Worm (Caenorhabditis elegans) whole organism, L1 larva: ENCODE measurements around the gene H10D18.1.

ENCODE experiments used
- C16A3.4 ChIP-seq: fragments of 150-350 bp; optimal IDR thresholded peaks from 2 replicates; lab custom pipeline; 2014; ENCODE audit warnings: missing biosample characterization, missing genetic modification characterization
- C34B4.2 ChIP-seq: sonication (generic microtip); optimal IDR thresholded peaks from 2 replicates; lab custom pipeline; 2017; ENCODE audit warnings: mild to moderate bottlenecking, missing genetic modification characterization, missing compliant biosample characterization
- F16B12.6 ChIP-seq: fragments of 150-350 bp; optimal IDR thresholded peaks from 2 replicates; lab custom pipeline; 2014; ENCODE audit warnings: missing biosample characterization, missing genetic modification characterization
- Y116A8C.19 ChIP-seq: sonication (generic microtip); optimal IDR thresholded peaks from 2 replicates; lab custom pipeline; 2016; ENCODE audit warnings: missing compliant biosample characterization, missing genetic modification characterization, borderline replicate concordance
- aha-1 ChIP-seq: fragments of 150-350 bp; optimal IDR thresholded peaks from 2 replicates; lab custom pipeline; 2014; ENCODE audit warnings: missing biosample characterization, missing genetic modification characterization
- ama-1 ChIP-seq: fragments of 150-350 bp; optimal IDR thresholded peaks from 2 replicates; lab custom pipeline; 2014
- ceh-82 ChIP-seq, 3 experiments: fragments of 150-350 bp in 1 of 3; sonication (generic microtip) in 2 of 3; optimal IDR thresholded peaks; 2 replicates each; lab custom pipeline; 2014 to 2017; ENCODE audit warnings: missing biosample characterization in 3 of 3, missing genetic modification characterization in 3 of 3
- efl-1 ChIP-seq, 4 experiments: fragments of 150-350 bp; optimal IDR thresholded peaks in 3 of 4; peaks in 1 of 4; 1 replicate in 1 of 4; 2 replicates in 3 of 4; lab custom pipeline; 2014; ENCODE audit warnings: missing biosample characterization in 2 of 4, missing genetic modification characterization in 2 of 4, missing genetic modification reagents in 2 of 4
- egl-13 ChIP-seq: sonication (generic microtip); optimal IDR thresholded peaks from 2 replicates; lab custom pipeline; 2016; ENCODE audit warnings: missing genotype, missing genetic modification reagents, missing genetic modification characterization, missing compliant biosample characterization
- ets-5 ChIP-seq: fragments of 200-800 bp; sonication (Bioruptor generic); IDR thresholded peaks from 2 replicates; pipeline ENCODE4 v1.3.6; 2022; ENCODE audit warnings: missing genetic modification characterization, missing compliant biosample characterization
- fkh-10 ChIP-seq: sonication (generic microtip); optimal IDR thresholded peaks from 2 replicates; lab custom pipeline; 2017; ENCODE audit warnings: missing biosample characterization, missing genetic modification reagents, missing genetic modification characterization
- grh-1 ChIP-seq: fragments of 200-800 bp; sonication (Bioruptor generic); IDR thresholded peaks from 2 replicates; pipeline ENCODE4 v1.3.6; 2022; ENCODE audit warnings: missing genetic modification reagents, missing genetic modification characterization, missing compliant biosample characterization
- hlh-17 ChIP-seq: fragments of 200-800 bp; sonication (Bioruptor generic); optimal IDR thresholded peaks from 2 replicates; lab custom pipeline; 2018; ENCODE audit warnings: missing genetic modification characterization, mild to moderate bottlenecking, missing compliant biosample characterization, moderate library complexity, borderline replicate concordance
- irx-1 ChIP-seq: sonication (generic microtip); optimal IDR thresholded peaks from 2 replicates; lab custom pipeline; 2016; ENCODE audit warnings: missing genetic modification characterization, missing compliant biosample characterization
- lin-15B ChIP-seq: fragments of 150-350 bp; sonication (generic microtip); optimal IDR thresholded peaks from 3 replicates; lab custom pipeline; 2014; ENCODE audit warnings: missing biosample characterization, missing genetic modification characterization
- lin-39 ChIP-seq: fragments of 150-350 bp; optimal IDR thresholded peaks from 2 replicates; lab custom pipeline; 2014; ENCODE audit warnings: missing biosample characterization, missing genetic modification reagents, missing genetic modification characterization
- lir-3 ChIP-seq: sonication (generic microtip); optimal IDR thresholded peaks from 2 replicates; lab custom pipeline; 2016; ENCODE audit warnings: mild to moderate bottlenecking, missing genetic modification characterization, moderate library complexity, missing compliant biosample characterization; ENCODE audit not compliant: poor library complexity
- lsy-2 ChIP-seq, 2 experiments: fragments of 150-350 bp; optimal IDR thresholded peaks; 2 replicates each; lab custom pipeline; 2014; ENCODE audit warnings: missing biosample characterization in 2 of 2, missing genetic modification characterization in 2 of 2
- mef-2 ChIP-seq: fragments of 150-350 bp; optimal IDR thresholded peaks from 2 replicates; lab custom pipeline; 2014; ENCODE audit warnings: missing biosample characterization, missing genetic modification characterization
- nhr-11 ChIP-seq: fragments of 150-350 bp; optimal IDR thresholded peaks from 2 replicates; lab custom pipeline; 2014; ENCODE audit warnings: missing biosample characterization, missing genetic modification characterization
- nhr-12 ChIP-seq: sonication (generic microtip); optimal IDR thresholded peaks from 2 replicates; lab custom pipeline; 2017; ENCODE audit warnings: missing biosample characterization, missing genetic modification characterization
- nhr-19 ChIP-seq: fragments of 200-800 bp; sonication (Bioruptor generic); conservative IDR thresholded peaks from 2 replicates; pipeline ENCODE4 v1.3.6; 2022; ENCODE audit warnings: missing genetic modification characterization, missing compliant biosample characterization
- nhr-47 ChIP-seq: sonication (generic microtip); optimal IDR thresholded peaks from 2 replicates; lab custom pipeline; 2016; ENCODE audit warnings: mild to moderate bottlenecking, missing genetic modification characterization, moderate library complexity, missing compliant biosample characterization
- nhr-71 ChIP-seq: sonication (generic microtip); optimal IDR thresholded peaks from 2 replicates; lab custom pipeline; 2016; ENCODE audit warnings: mild to moderate bottlenecking, missing genetic modification characterization, moderate library complexity, missing compliant biosample characterization
- nhr-84 ChIP-seq: sonication (generic microtip); optimal IDR thresholded peaks from 2 replicates; lab custom pipeline; 2017; ENCODE audit warnings: missing biosample characterization, missing genetic modification characterization
- nhr-85 ChIP-seq: sonication (generic microtip); peaks from one replicate; lab custom pipeline; 2016; ENCODE audit warnings: missing genetic modification characterization, inconsistent platforms, missing compliant biosample characterization
- nhr-90 ChIP-seq: sonication (generic microtip); optimal IDR thresholded peaks from 2 replicates; lab custom pipeline; 2016; ENCODE audit warnings: mild to moderate bottlenecking, missing genetic modification characterization, missing compliant biosample characterization; ENCODE audit not compliant: poor library complexity
- pqm-1 ChIP-seq: sonication (generic microtip); optimal IDR thresholded peaks from 3 replicates; lab custom pipeline; 2017; ENCODE audit warnings: missing biosample characterization, missing genetic modification characterization
- skn-1 ChIP-seq: fragments of 150-350 bp; optimal IDR thresholded peaks from 2 replicates; lab custom pipeline; 2014; ENCODE audit warnings: missing biosample characterization, missing genetic modification characterization
- sox-4 ChIP-seq: sonication (generic microtip); optimal IDR thresholded peaks from 2 replicates; lab custom pipeline; 2016; ENCODE audit warnings: missing genetic modification characterization, missing compliant biosample characterization
- sup-37 ChIP-seq: fragments of 200-800 bp; sonication (Bioruptor generic); optimal IDR thresholded peaks from 2 replicates; lab custom pipeline; 2018; ENCODE audit warnings: mild to moderate bottlenecking, missing genetic modification characterization, missing compliant biosample characterization
- swsn-7 ChIP-seq: sonication (generic microtip); optimal IDR thresholded peaks from 2 replicates; lab custom pipeline; 2016; ENCODE audit warnings: missing genetic modification characterization, missing compliant biosample characterization
- tbx-2 ChIP-seq: sonication (generic microtip); optimal IDR thresholded peaks from 2 replicates; lab custom pipeline; 2016; ENCODE audit warnings: missing genetic modification characterization, missing compliant biosample characterization
- tlp-1 ChIP-seq: fragments of 150-350 bp; optimal IDR thresholded peaks from 2 replicates; lab custom pipeline; 2014; ENCODE audit warnings: missing biosample characterization, missing genetic modification characterization
- unc-130 ChIP-seq: fragments of 150-350 bp; optimal IDR thresholded peaks from 2 replicates; lab custom pipeline; 2017; ENCODE audit warnings: missing biosample characterization, missing genetic modification characterization, inconsistent platforms
- unc-30 ChIP-seq: sonication (generic microtip); optimal IDR thresholded peaks from 2 replicates; lab custom pipeline; 2017; ENCODE audit warnings: missing biosample characterization, missing genetic modification characterization
- unc-62 ChIP-seq: fragments of 150-350 bp; optimal IDR thresholded peaks from 2 replicates; lab custom pipeline; 2014; ENCODE audit warnings: missing biosample characterization, missing genetic modification reagents, missing genetic modification characterization
- unc-86 ChIP-seq: sonication (generic microtip); optimal IDR thresholded peaks from 2 replicates; lab custom pipeline; 2016; ENCODE audit warnings: missing genetic modification characterization, missing compliant biosample characterization
- unc-98 ChIP-seq: fragments of 200-800 bp; sonication (Bioruptor generic); IDR thresholded peaks from 2 replicates; pipeline ENCODE4 v1.3.6; 2022; ENCODE audit warnings: missing genetic modification characterization, missing compliant biosample characterization
- vab-15 ChIP-seq: sonication (generic microtip); optimal IDR thresholded peaks from 2 replicates; lab custom pipeline; 2017; ENCODE audit warnings: missing genotype, mild to moderate bottlenecking, missing genetic modification characterization, missing compliant biosample characterization
- zip-4 ChIP-seq: fragments of 200-800 bp; sonication (Bioruptor generic); optimal IDR thresholded peaks from 2 replicates; lab custom pipeline; 2018; ENCODE audit warnings: mild to moderate bottlenecking, missing genetic modification characterization, moderate library complexity, missing compliant biosample characterization
- ztf-11 ChIP-seq, 2 experiments: sonication (generic microtip); optimal IDR thresholded peaks; 2 replicates each; lab custom pipeline; 2016 to 2017; ENCODE audit warnings: missing genetic modification characterization in 2 of 2, missing biosample characterization in 1 of 2, missing compliant biosample characterization in 1 of 2
- ztf-4 ChIP-seq: fragments of 150-350 bp; optimal IDR thresholded peaks from 2 replicates; lab custom pipeline; 2014; ENCODE audit warnings: missing biosample characterization, missing genetic modification characterization

Gene H10D18.1

DNA sequence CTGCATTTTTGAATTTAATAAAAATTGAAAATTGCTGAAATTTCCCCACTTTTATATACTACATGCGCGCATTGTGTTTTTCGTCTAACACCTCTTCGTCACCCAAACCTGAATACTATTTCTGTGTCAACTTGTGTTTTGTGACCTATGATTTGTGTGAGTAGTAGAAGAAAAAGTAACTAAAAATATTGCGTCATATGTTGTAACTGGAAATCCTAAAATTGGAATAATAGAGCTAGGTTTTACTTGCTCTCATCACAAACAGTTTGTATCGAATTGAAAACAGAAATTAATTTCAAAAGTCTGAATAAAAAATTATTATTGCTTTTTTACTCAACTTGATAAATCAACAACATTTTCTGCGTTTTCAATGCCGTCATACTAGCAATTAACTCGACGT, 9.5 kb upstream of the H10D18.1 start, which contains the start of gene R08F11.4 (continued):
- no peak for TF ChIP-seq grh-1 (GFP tag; lab: Robert Waterston, UW)
- no peak for TF ChIP-seq vab-15
- no peak for TF ChIP-seq zip-4 (GFP tag; lab: Kevin White, UChicago)
- no peak for TF ChIP-seq egl-13 (tag; lab: Kevin White, UChicago)
- TF ChIP-seq unc-30 (tag; lab: Kevin White, UChicago), result no peak
- TF ChIP-seq C34B4.2 (tag; lab: Kevin White, UChicago), result no peak
- TF ChIP-seq ets-5 (GFP tag; lab: Robert Waterston, UW), result no peak
- TF ChIP-seq swsn-7 (tag; lab: Kevin White, UChicago), result no peak
- no peak for TF ChIP-seq unc-98 (GFP tag; lab: Robert Waterston, UW)

DNA sequence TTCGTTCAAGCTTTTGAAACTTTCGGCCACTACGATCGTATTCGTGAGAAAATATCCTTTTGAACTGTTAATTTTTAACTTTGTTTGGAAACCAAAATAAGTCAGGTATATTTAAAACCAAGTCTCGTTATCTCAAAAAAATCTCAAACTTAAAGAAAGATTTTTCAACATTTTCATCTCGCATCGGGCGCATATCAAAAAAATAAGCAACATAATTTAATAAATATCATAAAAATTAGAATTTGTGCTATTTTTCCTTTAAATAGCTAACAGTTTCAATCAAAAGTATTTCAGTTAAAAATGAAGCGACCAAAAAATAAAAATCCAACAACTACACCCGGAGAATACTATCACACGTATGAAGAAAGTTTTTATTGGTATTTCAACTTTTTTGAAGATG, 9.1 kb upstream of the H10D18.1 start, which contains the start of gene srw-7:
Gene srw-7, plus strand, starts transcription at position 301 of the 400 bp plus-strand sequence.
- TF ChIP-seq unc-86 (tag; lab: Kevin White, UChicago), result no peak
- TF ChIP-seq aha-1, result no peak
- TF ChIP-seq ceh-82 (tag; optimal IDR thresholded peaks at IDR 0.05; lab: Kevin White, UChicago), result no peak
- TF ChIP-seq lir-3 (tag; lab: Kevin White, UChicago), result no peak
- TF ChIP-seq Y116A8C.19 (tag; lab: Kevin White, UChicago), result no peak
- TF ChIP-seq skn-1, result no peak
- no peak for TF ChIP-seq C34B4.2 (tag; lab: Kevin White, UChicago)

DNA sequence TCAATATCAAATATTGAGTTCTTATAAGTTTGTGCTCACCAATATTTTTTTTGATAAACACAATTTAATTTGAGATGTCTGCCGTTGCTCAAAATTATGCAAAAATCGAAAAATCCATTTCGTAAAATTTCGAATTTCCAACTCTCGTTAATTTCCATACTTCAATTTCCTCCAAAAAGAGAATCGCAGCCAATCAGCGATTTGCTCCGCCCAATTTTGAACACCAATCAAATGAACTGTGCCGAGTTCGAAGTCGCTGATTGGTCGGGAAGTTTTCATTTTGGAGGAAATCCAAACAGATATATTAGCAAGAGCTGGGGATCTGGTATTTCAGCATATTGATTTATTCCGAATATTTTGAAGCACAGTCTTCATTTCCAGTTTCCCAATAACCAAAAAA, 7.2 kb upstream of the H10D18.1 start:
- TF ChIP-seq tbx-2 (tag; lab: Kevin White, UChicago) (no peak), ztf-11 (tag; optimal IDR thresholded peaks at IDR 0.05; lab: Kevin White, UChicago) (no peak), mef-2 (no peak), pqm-1 (tag; lab: Kevin White, UChicago) (no peak), ets-5 (GFP tag; lab: Robert Waterston, UW) (no peak), unc-30 (tag; lab: Kevin White, UChicago) (no peak), hlh-17 (GFP tag; lab: Kevin White, UChicago) (no peak), unc-62 (GFP tag; lab: Kevin White, UChicago) (no peak), sox-4 (tag; lab: Kevin White, UChicago) (no peak), sup-37 (GFP tag; lab: Kevin White, UChicago) (no peak), unc-130 (tag; lab: Kevin White, UChicago) (no peak), nhr-11 (no peak), C16A3.4 (tag; lab: Kevin White, UChicago) (no peak), tlp-1 (no peak), nhr-19 (no peak), lin-15B (tag; lab: Kevin White, UChicago) (no peak)

DNA sequence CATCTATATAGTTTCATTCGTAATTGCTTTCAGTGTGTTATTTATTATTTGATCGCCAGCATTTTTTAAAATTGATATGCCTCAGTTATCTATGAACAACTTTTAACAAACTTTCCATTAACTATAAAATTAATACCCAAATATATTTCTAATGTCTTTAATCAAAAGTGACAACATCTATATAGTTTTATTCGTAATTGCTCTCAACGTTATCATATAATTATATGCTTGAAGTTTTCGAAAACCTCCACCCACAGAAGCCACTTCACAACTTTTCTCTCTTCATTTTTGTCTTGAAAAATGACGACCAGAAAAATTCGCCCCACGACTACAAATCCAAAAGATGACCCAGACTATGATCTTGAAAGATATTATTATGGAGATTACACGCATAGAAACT, 6.7 kb upstream of the H10D18.1 start, which contains the start of gene srw-6:
Gene srw-6, plus strand, starts transcription at position 301 of the 400 bp plus-strand sequence.
- no peak for TF ChIP-seq sup-37 (GFP tag; lab: Kevin White, UChicago)
- TF ChIP-seq, all 84 proteins: peak for 0

DNA sequence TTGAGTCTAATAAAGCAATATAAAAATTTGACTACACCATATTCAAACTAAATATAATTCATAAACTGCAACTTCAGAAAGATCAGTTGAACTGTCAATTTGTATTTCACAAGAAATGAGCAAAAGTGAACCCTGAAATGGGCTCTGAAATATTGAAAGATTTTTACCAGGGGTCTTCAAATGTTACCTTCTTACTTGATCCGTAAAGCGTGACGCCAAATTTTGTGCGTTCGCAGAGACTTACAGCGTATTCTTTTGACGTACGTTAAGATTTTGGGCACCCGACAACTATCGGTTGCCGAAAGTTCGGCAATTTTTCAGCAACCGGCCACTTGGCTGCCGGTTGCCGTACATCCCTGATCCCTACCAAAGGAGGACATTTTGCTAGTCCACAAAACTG, 5.0 kb upstream of the H10D18.1 start:
- TF ChIP-seq efl-1 (optimal IDR thresholded peaks at IDR 0.05; lab: Kevin White, UChicago), result no peak
- peak in 1 of 2 experiments; percentile 59 for TF ChIP-seq efl-1 (GFP tag; optimal IDR thresholded peaks at IDR 0.05 in 1 of 2; lab: Kevin White, UChicago)
- no peak for TF ChIP-seq ama-1 (lab: Kevin White, UChicago)
- TF ChIP-seq nhr-90, result no peak
- TF ChIP-seq nhr-85 (tag; lab: Kevin White, UChicago), result peak; percentile 36
- TF ChIP-seq, all 84 proteins: peak for 2

DNA sequence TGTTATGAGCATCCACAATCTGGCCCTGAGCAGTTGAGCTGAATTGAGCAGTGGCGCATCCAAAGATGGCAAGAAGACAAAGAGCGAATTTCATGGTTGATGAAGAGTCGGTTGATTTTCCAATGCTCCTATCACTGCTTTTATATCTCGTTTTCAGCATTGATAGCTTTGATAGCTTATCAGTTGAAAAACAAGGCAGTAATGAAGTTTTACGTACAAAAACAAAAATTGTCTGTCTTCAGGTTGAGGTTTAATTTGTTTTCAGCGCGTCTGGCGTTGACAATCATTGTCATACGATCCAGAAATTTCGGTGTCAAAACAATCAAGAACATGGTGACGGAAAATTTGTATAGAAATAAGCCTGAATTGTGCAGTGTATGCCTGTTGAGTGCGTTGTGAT, 3.5 kb upstream of the H10D18.1 start, which contains the start of gene scl-13:
Gene scl-13, minus strand, starts transcription at position 101 of the 400 bp plus-strand sequence.
- TF ChIP-seq F16B12.6, result no peak
- no peak for TF ChIP-seq lin-39 (tag; lab: Kevin White, UChicago)
- no peak for TF ChIP-seq sox-4 (tag; lab: Kevin White, UChicago)
- no peak for TF ChIP-seq mef-2
- TF ChIP-seq grh-1 (GFP tag; lab: Robert Waterston, UW), result no peak
- TF ChIP-seq tlp-1, result no peak
- TF ChIP-seq nhr-84, result no peak
- no peak for TF ChIP-seq nhr-47 (tag; lab: Kevin White, UChicago)
- no peak for TF ChIP-seq nhr-12 (tag; lab: Kevin White, UChicago)
- no peak for TF ChIP-seq tbx-2 (tag; lab: Kevin White, UChicago)
- no peak for TF ChIP-seq Y116A8C.19 (tag; lab: Kevin White, UChicago)
- no peak for TF ChIP-seq ztf-4 (tag; lab: Kevin White, UChicago)
- TF ChIP-seq fkh-10 (GFP tag; lab: Kevin White, UChicago), result no peak
- no peak for TF ChIP-seq nhr-71 (tag; lab: Kevin White, UChicago)
- no peak for TF ChIP-seq irx-1 (tag; lab: Kevin White, UChicago)
- TF ChIP-seq lsy-2 (tag; optimal IDR thresholded peaks at IDR 0.05; lab: Kevin White, UChicago), result no peak
